Worm (Caenorhabditis elegans) whole organism, L4 larva: Measurements from ENCODE around the gene F54F12.1.

ENCODE experiments used
- D1046.2 ChIP-seq: fragments of 200-800 bp; sonication (Bioruptor generic); IDR thresholded peaks from 2 replicates; pipeline ENCODE4 v1.3.6; 2022; ENCODE audit warnings: missing genetic modification characterization, missing compliant biosample characterization
- F37D6.2 ChIP-seq: sonication (generic microtip); optimal IDR thresholded peaks from 2 replicates; lab custom pipeline; 2016; ENCODE audit warnings: mild to moderate bottlenecking, missing genetic modification characterization, missing compliant biosample characterization
- F44E2.7 ChIP-seq: fragments of 200-800 bp; sonication (Bioruptor generic); IDR thresholded peaks from 2 replicates; pipeline ENCODE4 v2.1.2; 2022; ENCODE audit warnings: missing genetic modification characterization, missing compliant biosample characterization
- R02D3.7 ChIP-seq: fragments of 150-350 bp; sonication (generic microtip); optimal IDR thresholded peaks from 3 replicates; lab custom pipeline; 2014; ENCODE audit warnings: missing biosample characterization, missing genetic modification characterization
- T20F7.1 ChIP-seq: fragments of 200-800 bp; sonication (Bioruptor generic); optimal IDR thresholded peaks from 2 replicates; lab custom pipeline; 2018; ENCODE audit warnings: mild to moderate bottlenecking, missing genetic modification characterization, missing compliant biosample characterization
- T26A8.4 ChIP-seq: fragments of 200-800 bp; sonication (Bioruptor generic); IDR thresholded peaks from 2 replicates; pipeline ENCODE4 v1.3.6; 2022; ENCODE audit warnings: missing genetic modification characterization, missing compliant biosample characterization
- Y5F2A.4 ChIP-seq: fragments of 200-800 bp; sonication (Bioruptor generic); optimal IDR thresholded peaks from 2 replicates; lab custom pipeline; 2018; ENCODE audit warnings: mild to moderate bottlenecking, missing genetic modification characterization, missing compliant biosample characterization
- Y75B8A.6 ChIP-seq: fragments of 200-800 bp; sonication (Bioruptor generic); IDR thresholded peaks from 2 replicates; pipeline ENCODE4 v1.3.6; 2022; ENCODE audit warnings: missing genetic modification reagents, missing genetic modification characterization, missing compliant biosample characterization
- ZK546.5 ChIP-seq, 2 experiments: sonication (generic microtip); optimal IDR thresholded peaks; 2 replicates each; lab custom pipeline; 2017; ENCODE audit warnings: missing biosample characterization in 2 of 2, missing genetic modification characterization in 2 of 2
- ama-1 ChIP-seq: fragments of 150-350 bp; optimal IDR thresholded peaks from 2 replicates; lab custom pipeline; 2014; ENCODE audit warnings: inconsistent platforms, mixed read lengths
- attf-4 ChIP-seq: sonication (generic microtip); optimal IDR thresholded peaks from 3 replicates; lab custom pipeline; 2017; ENCODE audit warnings: missing biosample characterization, missing genetic modification characterization
- ceh-28 ChIP-seq: fragments of 150-350 bp; optimal IDR thresholded peaks from 2 replicates; lab custom pipeline; 2014; ENCODE audit warnings: missing biosample characterization, missing genetic modification reagents, missing genetic modification characterization
- ceh-62 ChIP-seq: sonication (generic microtip); optimal IDR thresholded peaks from 2 replicates; lab custom pipeline; 2017; ENCODE audit warnings: missing biosample characterization, missing genetic modification characterization
- cey-2 ChIP-seq: sonication (generic microtip); optimal IDR thresholded peaks from 3 replicates; lab custom pipeline; 2017; ENCODE audit warnings: missing genetic modification characterization, mild to moderate bottlenecking, missing compliant biosample characterization, antibody characterized with exemption, borderline replicate concordance; ENCODE audit not compliant: insufficient read depth
- daf-12 ChIP-seq: fragments of 150-350 bp; optimal IDR thresholded peaks from 2 replicates; lab custom pipeline; 2014; ENCODE audit warnings: missing biosample characterization, missing genetic modification reagents, missing genetic modification characterization
- daf-16 ChIP-seq, 3 experiments: sonication (generic microtip); optimal IDR thresholded peaks; 2 replicates each; lab custom pipeline; 2016 to 2017; ENCODE audit warnings: missing genetic modification characterization in 3 of 3, missing genetic modification reagents in 3 of 3, mild to moderate bottlenecking in 2 of 3, missing compliant biosample characterization in 2 of 3, missing biosample characterization in 1 of 3, moderate library complexity in 1 of 3
- daf-19 ChIP-seq: fragments of 200-800 bp; sonication (Bioruptor generic); conservative IDR thresholded peaks from 2 replicates; pipeline ENCODE4 v1.3.6; 2022; ENCODE audit warnings: missing genetic modification characterization, missing compliant biosample characterization
- dmd-6 ChIP-seq: fragments of 200-800 bp; sonication (Bioruptor generic); IDR thresholded peaks from 2 replicates; pipeline ENCODE4 v1.3.6; 2022; ENCODE audit warnings: missing genetic modification reagents, missing genetic modification characterization, missing compliant biosample characterization
- dmd-9 ChIP-seq: fragments of 200-800 bp; sonication (Bioruptor generic); IDR thresholded peaks from 2 replicates; pipeline ENCODE4 v1.3.6; 2022; ENCODE audit warnings: missing genetic modification reagents, missing genetic modification characterization, missing compliant biosample characterization
- dve-1 ChIP-seq: sonication (generic microtip); optimal IDR thresholded peaks from 2 replicates; lab custom pipeline; 2017; ENCODE audit warnings: antibody characterized with exemption, mild to moderate bottlenecking, missing genetic modification characterization, missing compliant biosample characterization; ENCODE audit not compliant: insufficient read depth
- egl-27 ChIP-seq: sonication (generic microtip); optimal IDR thresholded peaks from 3 replicates; lab custom pipeline; 2017; ENCODE audit warnings: missing biosample characterization, missing genetic modification reagents, missing genetic modification characterization
- fkh-10 ChIP-seq: fragments of 150-350 bp; optimal IDR thresholded peaks from 2 replicates; lab custom pipeline; 2014; ENCODE audit warnings: missing biosample characterization, missing genetic modification reagents, missing genetic modification characterization
- fos-1 ChIP-seq: fragments of 150-350 bp; optimal IDR thresholded peaks from 2 replicates; lab custom pipeline; 2014; ENCODE audit warnings: missing biosample characterization, missing genetic modification characterization
- hlh-11 ChIP-seq: fragments of 200-800 bp; sonication (Bioruptor generic); optimal IDR thresholded peaks from 2 replicates; lab custom pipeline; 2018; ENCODE audit warnings: mild to moderate bottlenecking, missing genetic modification characterization, missing compliant biosample characterization
- hmg-1.1 ChIP-seq: fragments of 200-800 bp; sonication (Bioruptor generic); IDR thresholded peaks from 2 replicates; pipeline ENCODE4 v1.3.6; 2022; ENCODE audit warnings: missing genetic modification reagents, missing genetic modification characterization, missing compliant biosample characterization
- lin-29 ChIP-seq: fragments of 200-800 bp; sonication (Bioruptor generic); IDR thresholded peaks from 2 replicates; pipeline ENCODE4 v1.3.6; 2022; ENCODE audit warnings: missing genetic modification reagents, missing genetic modification characterization, missing compliant biosample characterization
- lin-38 ChIP-seq: fragments of 200-800 bp; sonication (Bioruptor generic); IDR thresholded peaks from 2 replicates; pipeline ENCODE4 v1.3.6; 2022; ENCODE audit warnings: missing genetic modification reagents, missing genetic modification characterization, missing compliant biosample characterization
- lir-3 ChIP-seq: sonication (generic microtip); optimal IDR thresholded peaks from 2 replicates; lab custom pipeline; 2016; ENCODE audit warnings: mild to moderate bottlenecking, missing genetic modification characterization, missing compliant biosample characterization
- mdl-1 ChIP-seq, 2 experiments: fragments of 150-350 bp in 1 of 2; sonication (generic microtip) in 1 of 2; optimal IDR thresholded peaks; 2 replicates each; lab custom pipeline; 2014 to 2017; ENCODE audit warnings: missing biosample characterization in 2 of 2, missing genetic modification characterization in 2 of 2
- mdt-29 ChIP-seq: fragments of 200-800 bp; sonication (Bioruptor generic); IDR thresholded peaks from 2 replicates; pipeline ENCODE4 v1.3.6; 2022; ENCODE audit warnings: missing genetic modification reagents, missing genetic modification characterization, missing compliant biosample characterization
- mep-1 ChIP-seq: fragments of 150-350 bp; sonication (generic microtip); optimal IDR thresholded peaks from 3 replicates; lab custom pipeline; 2014; ENCODE audit warnings: missing biosample characterization, missing genetic modification characterization
- nhr-237 ChIP-seq: sonication (generic microtip); optimal IDR thresholded peaks from 2 replicates; lab custom pipeline; 2017; ENCODE audit warnings: missing biosample characterization, missing genetic modification characterization
- nhr-28 ChIP-seq: fragments of 150-350 bp; optimal IDR thresholded peaks from 2 replicates; lab custom pipeline; 2014; ENCODE audit warnings: missing biosample characterization, missing genetic modification characterization
- nhr-6 ChIP-seq: fragments of 150-350 bp; optimal IDR thresholded peaks from 2 replicates; lab custom pipeline; 2014; ENCODE audit warnings: missing biosample characterization, missing genetic modification characterization
- nhr-77 ChIP-seq: fragments of 150-350 bp; optimal IDR thresholded peaks from 2 replicates; lab custom pipeline; 2014; ENCODE audit warnings: missing biosample characterization, missing genetic modification characterization
- pha-4 ChIP-seq, 2 experiments: fragments of 150-350 bp in 1 of 2; fragments of 200-800 bp in 1 of 2; sonication (Bioruptor generic) in 1 of 2; IDR thresholded peaks in 1 of 2; optimal IDR thresholded peaks in 1 of 2; 2 replicates each; pipeline versions ENCODE4 v1.3.6 to Lab custom; 2014 to 2022; ENCODE audit warnings: missing genetic modification characterization in 2 of 2, missing genetic modification reagents in 2 of 2, missing biosample characterization in 1 of 2, missing compliant biosample characterization in 1 of 2
- php-3 ChIP-seq: fragments of 200-800 bp; sonication (Bioruptor generic); IDR thresholded peaks from 2 replicates; pipeline ENCODE4 v1.3.6; 2022; ENCODE audit warnings: missing genetic modification reagents, missing genetic modification characterization, missing compliant biosample characterization
- rbr-2 ChIP-seq: sonication (generic microtip); optimal IDR thresholded peaks from 2 replicates; lab custom pipeline; 2016; ENCODE audit warnings: missing genotype, missing genetic modification characterization, missing compliant biosample characterization
- set-16 ChIP-seq: fragments of 200-800 bp; sonication (Bioruptor generic); IDR thresholded peaks from 2 replicates; pipeline ENCODE4 v1.3.6; 2022; ENCODE audit warnings: missing genetic modification reagents, missing genetic modification characterization, missing compliant biosample characterization
- snpc-1.2 ChIP-seq: fragments of 200-800 bp; sonication (Bioruptor generic); IDR thresholded peaks from 2 replicates; pipeline ENCODE4 v1.3.6; 2022; ENCODE audit warnings: missing genetic modification reagents, missing genetic modification characterization, missing compliant biosample characterization
- snpc-4 ChIP-seq: fragments of 150-350 bp; optimal IDR thresholded peaks from 2 replicates; lab custom pipeline; 2014; ENCODE audit warnings: missing biosample characterization, missing genetic modification characterization
- spr-1 ChIP-seq: sonication (generic microtip); optimal IDR thresholded peaks from 2 replicates; lab custom pipeline; 2016; ENCODE audit warnings: mild to moderate bottlenecking, missing genetic modification characterization, missing compliant biosample characterization
- spr-3 ChIP-seq: fragments of 200-800 bp; sonication (Bioruptor generic); optimal IDR thresholded peaks from 2 replicates; lab custom pipeline; 2018; ENCODE audit warnings: mild to moderate bottlenecking, missing genetic modification characterization, missing compliant biosample characterization
- tra-1 ChIP-seq: fragments of 200-800 bp; sonication (Bioruptor generic); IDR thresholded peaks from 2 replicates; pipeline ENCODE4 v1.3.6; 2022; ENCODE audit warnings: missing genetic modification reagents, missing genetic modification characterization, missing compliant biosample characterization
- zag-1 ChIP-seq: fragments of 150-350 bp; optimal IDR thresholded peaks from 2 replicates; lab custom pipeline; 2014; ENCODE audit warnings: missing biosample characterization, missing genetic modification characterization
- zfp-2 ChIP-seq: sonication (generic microtip); optimal IDR thresholded peaks from 2 replicates; lab custom pipeline; 2016; ENCODE audit warnings: mild to moderate bottlenecking, missing genetic modification characterization, missing compliant biosample characterization
- zfp-3 ChIP-seq: fragments of 200-800 bp; sonication (Bioruptor generic); conservative IDR thresholded peaks from 2 replicates; pipeline ENCODE4 v1.3.6; 2022; ENCODE audit warnings: missing genetic modification reagents, missing genetic modification characterization, missing compliant biosample characterization
- zip-11 ChIP-seq: fragments of 200-800 bp; sonication (Bioruptor generic); IDR thresholded peaks from 2 replicates; pipeline ENCODE4 v1.3.6; 2022; ENCODE audit warnings: missing genetic modification characterization, missing compliant biosample characterization
- zip-2 ChIP-seq: fragments of 150-350 bp; optimal IDR thresholded peaks from 2 replicates; lab custom pipeline; 2014; ENCODE audit warnings: missing biosample characterization, missing genetic modification characterization
- ztf-7 ChIP-seq: fragments of 150-350 bp; optimal IDR thresholded peaks from 2 replicates; lab custom pipeline; 2014; ENCODE audit warnings: missing biosample characterization, missing genetic modification characterization

F54F12.1 gene

DNA sequence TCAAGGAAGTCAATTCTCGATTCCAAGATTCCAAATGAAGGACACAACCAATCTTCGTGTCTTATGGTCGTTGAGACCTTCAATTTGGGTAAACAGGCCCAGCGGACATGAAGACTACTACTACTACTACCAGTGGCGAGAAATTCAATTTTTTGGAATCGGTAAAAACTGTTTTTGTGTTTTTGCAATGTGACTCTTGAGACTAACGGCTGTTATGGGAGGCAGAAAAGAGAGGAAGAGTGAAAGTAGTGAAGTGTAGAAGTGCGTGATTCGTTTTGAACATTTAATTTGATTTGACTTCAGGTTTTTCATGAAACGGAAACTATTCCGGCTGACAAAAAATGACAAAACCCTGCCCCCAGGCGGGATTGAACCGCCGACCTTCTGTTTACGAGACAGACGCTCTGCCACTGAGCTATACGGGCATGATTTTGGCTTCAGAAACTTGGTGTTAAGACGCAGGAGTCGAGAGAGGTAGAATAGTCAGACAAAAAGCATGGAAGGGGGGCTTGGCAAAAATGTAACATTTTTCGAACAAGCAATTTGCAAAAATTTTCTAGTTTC lies 39.4 kb downstream of the F54F12.1 start (continued):
- TF ChIP-seq hmg-1.1 (GFP tag; lab: Robert Waterston, UW): peak; percentile 85
- TF ChIP-seq egl-27 (tag; lab: Kevin White, UChicago): no peak
- TF ChIP-seq snpc-1.2 (GFP tag; lab: Robert Waterston, UW): peak; percentile 57; the same call in 1 of the 2 replicates
- TF ChIP-seq zfp-2: no peak
- TF ChIP-seq nhr-28 (tag; lab: Kevin White, UChicago): no peak
- TF ChIP-seq fos-1 (tag; lab: Kevin White, UChicago): no peak
- no peak for TF ChIP-seq nhr-237
- peak; percentile 60 for TF ChIP-seq mep-1 (tag; lab: Kevin White, UChicago)
- TF ChIP-seq hlh-11 (tag; lab: Kevin White, UChicago): peak; percentile 54
- TF ChIP-seq daf-16 (GFP tag; optimal IDR thresholded peaks at IDR 0.05; lab: Kevin White, UChicago): peak; percentile 49 to 75
- TF ChIP-seq daf-16 (tag; optimal IDR thresholded peaks at IDR 0.05; lab: Kevin White, UChicago): peak; percentile 90
- peak; percentile 30 for TF ChIP-seq fkh-10
- no peak for TF ChIP-seq zag-1 (tag; lab: Kevin White, UChicago)
- TF ChIP-seq pha-4 (GFP tag; IDR thresholded peaks at IDR 0.05; lab: Robert Waterston, UW): peak; percentile 73
- no peak for TF ChIP-seq pha-4 (tag; optimal IDR thresholded peaks at IDR 0.05; lab: Kevin White, UChicago)
- TF ChIP-seq lin-29 (GFP tag; lab: Robert Waterston, UW): no peak
- TF ChIP-seq daf-12: no peak
- no peak for TF ChIP-seq ama-1
- TF ChIP-seq daf-19 (GFP tag; lab: Robert Waterston, UW): no peak
- TF ChIP-seq R02D3.7 (tag; lab: Kevin White, UChicago): no peak
- peak; percentile 50; the same call in 1 of the 2 replicates for TF ChIP-seq php-3 (GFP tag; lab: Robert Waterston, UW)
- peak; percentile 25 for TF ChIP-seq spr-3 (GFP tag; lab: Kevin White, UChicago)
- TF ChIP-seq zip-2 (tag; lab: Kevin White, UChicago): no peak
- no peak for TF ChIP-seq zip-11 (GFP tag; lab: Robert Waterston, UW)
- TF ChIP-seq Y75B8A.6 (GFP tag; lab: Robert Waterston, UW): no peak; the same call in 1 of the 2 replicates
- TF ChIP-seq D1046.2 (GFP tag; lab: Robert Waterston, UW): no peak
- TF ChIP-seq T20F7.1: no peak
- TF ChIP-seq mdt-29 (GFP tag; lab: Robert Waterston, UW): 0 out of 2 replicates have a peak, but pooled peaks have one; percentile 22
- TF ChIP-seq Y5F2A.4: peak; percentile 45
- no peak for TF ChIP-seq ZK546.5 (tag; optimal IDR thresholded peaks at IDR 0.05; lab: Kevin White, UChicago)
- peak; percentile 25; the same call in 1 of the 2 replicates for TF ChIP-seq dmd-9 (GFP tag; lab: Robert Waterston, UW)
- TF ChIP-seq tra-1 (GFP tag; lab: Robert Waterston, UW): peak; percentile 63; the same call in 1 of the 2 replicates
- peak; percentile 66 for TF ChIP-seq dmd-6
- TF ChIP-seq zfp-3 (GFP tag; lab: Robert Waterston, UW): 0 out of 2 replicates have a peak, but pooled peaks have one; percentile 28
- peak; percentile 80 for TF ChIP-seq lin-38
- TF ChIP-seq snpc-4 (tag; lab: Kevin White, UChicago): no peak
- peak in 1 of 2 experiments; percentile 30 for TF ChIP-seq mdl-1 (tag; optimal IDR thresholded peaks at IDR 0.05; lab: Kevin White, UChicago)
- peak; percentile 30 for TF ChIP-seq rbr-2 (tag; lab: Kevin White, UChicago)
- peak; percentile 50 for TF ChIP-seq ztf-7 (tag; lab: Kevin White, UChicago)
- no peak for TF ChIP-seq ceh-62
- no peak for TF ChIP-seq cey-2 (tag; lab: Kevin White, UChicago)
- TF ChIP-seq nhr-6 (tag; lab: Kevin White, UChicago): peak; percentile 17
- peak; percentile 30; the same call in 1 of the 2 replicates for TF ChIP-seq set-16 (GFP tag; lab: Robert Waterston, UW)
- TF ChIP-seq attf-4 (tag; lab: Kevin White, UChicago): no peak
- peak; percentile 1 for TF ChIP-seq F37D6.2 (tag; lab: Kevin White, UChicago)
- TF ChIP-seq lir-3 (tag; lab: Kevin White, UChicago): no peak
- peak; percentile 66 for TF ChIP-seq spr-1 (tag; lab: Kevin White, UChicago)
- TF ChIP-seq ceh-28: no peak
- peak; percentile 83 for TF ChIP-seq T26A8.4
- TF ChIP-seq nhr-77: no peak
- TF ChIP-seq F44E2.7 (GFP tag; lab: Robert Waterston, UW): 0 out of 2 replicates have a peak, but pooled peaks have one; percentile 26
- TF ChIP-seq dve-1 (tag; lab: Kevin White, UChicago): peak; percentile 65
